Worm (Caenorhabditis elegans) whole organism, L2 larva: ENCODE measurements around the gene F10E9.10.

Source experiments
- F13H6.1 ChIP-seq: sonication (generic microtip); optimal IDR thresholded peaks from 2 replicates; lab custom pipeline; 2016; ENCODE audit warnings: missing genetic modification characterization, missing compliant biosample characterization
- R02D3.7 ChIP-seq: fragments of 150-350 bp; optimal IDR thresholded peaks from 2 replicates; lab custom pipeline; 2014; ENCODE audit warnings: missing biosample characterization, missing genetic modification characterization
- lin-11 ChIP-seq: fragments of 150-350 bp; sonication (generic microtip); optimal IDR thresholded peaks from 2 replicates; lab custom pipeline; 2014; ENCODE audit warnings: missing biosample characterization, missing genetic modification characterization, inconsistent platforms, mixed read lengths
- lin-13 ChIP-seq: fragments of 150-350 bp; optimal IDR thresholded peaks from 2 replicates; lab custom pipeline; 2014; ENCODE audit warnings: missing biosample characterization, missing genetic modification reagents, missing genetic modification characterization
- lin-39 ChIP-seq: fragments of 150-350 bp; optimal IDR thresholded peaks from 2 replicates; lab custom pipeline; 2014; ENCODE audit warnings: missing biosample characterization, missing genetic modification reagents, missing genetic modification characterization
- nhr-11 ChIP-seq: fragments of 150-350 bp; optimal IDR thresholded peaks from 2 replicates; lab custom pipeline; 2014; ENCODE audit warnings: missing biosample characterization, missing genetic modification characterization
- nhr-12 ChIP-seq: fragments of 150-350 bp; optimal IDR thresholded peaks from 2 replicates; lab custom pipeline; 2014; ENCODE audit warnings: missing biosample characterization, missing genetic modification characterization
- unc-62 ChIP-seq: fragments of 150-350 bp; optimal IDR thresholded peaks from 2 replicates; lab custom pipeline; 2014; ENCODE audit warnings: missing biosample characterization, missing genetic modification reagents, missing genetic modification characterization

DNA sequence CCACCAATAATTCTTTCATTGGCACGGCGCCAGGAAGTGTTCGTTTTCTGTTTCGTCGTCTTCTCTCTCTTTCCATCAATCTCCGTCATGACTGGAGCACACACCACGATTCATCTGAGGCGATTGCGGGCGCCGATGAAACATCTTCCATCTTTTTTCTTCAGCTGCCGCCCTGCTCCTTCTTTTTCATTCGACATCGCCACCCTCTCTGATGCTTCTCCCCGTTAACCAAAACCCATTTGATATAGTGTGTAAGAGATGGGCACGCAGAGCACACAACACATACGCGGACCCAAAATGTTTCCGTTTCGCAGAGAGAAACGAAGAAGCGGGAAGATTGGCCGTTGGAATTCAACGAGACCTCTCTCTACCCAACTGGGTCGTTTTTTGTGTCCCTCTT, 32.6 kb downstream of the F10E9.10 start:
- TF ChIP-seq lin-39 (tag; lab: Kevin White, UChicago), result no peak
- TF ChIP-seq lin-13, result no peak
- no peak for TF ChIP-seq lin-11 (tag; lab: Kevin White, UChicago)
- TF ChIP-seq nhr-12 (tag; lab: Kevin White, UChicago), result no peak
- TF ChIP-seq unc-62 (GFP tag; lab: Kevin White, UChicago), result peak; percentile 11
- no peak for TF ChIP-seq nhr-11 (tag; lab: Kevin White, UChicago)
- peak; percentile 61 for TF ChIP-seq F13H6.1 (tag; lab: Kevin White, UChicago)
- TF ChIP-seq R02D3.7 (tag; lab: Kevin White, UChicago), result no peak
